Fruit fly (Drosophila melanogaster) Kc167 (cell line): ENCODE measurements around the gene CG13137.

Experiments used
- Sin3A ChIP-seq: fragments of >200 bp; optimal IDR thresholded peaks from 2 replicates; lab custom pipeline; 2018; ENCODE audit warnings: missing external identifiers
- h ChIP-seq: fragments of >200 bp; optimal IDR thresholded peaks from 3 replicates; lab custom pipeline; 2018; ENCODE audit warnings: missing external identifiers
- insv ChIP-seq: fragments of >200 bp; optimal IDR thresholded peaks from 3 replicates; lab custom pipeline; 2018; ENCODE audit warnings: missing external identifiers
- psq ChIP-seq: fragments of >200 bp; optimal IDR thresholded peaks from 2 replicates; lab custom pipeline; 2017; ENCODE audit warnings: missing external identifiers
- ttk ChIP-seq: sonication (Bioruptor generic); optimal IDR thresholded peaks from 2 replicates; lab custom pipeline; 2017; ENCODE audit warnings: missing external identifiers

DNA sequence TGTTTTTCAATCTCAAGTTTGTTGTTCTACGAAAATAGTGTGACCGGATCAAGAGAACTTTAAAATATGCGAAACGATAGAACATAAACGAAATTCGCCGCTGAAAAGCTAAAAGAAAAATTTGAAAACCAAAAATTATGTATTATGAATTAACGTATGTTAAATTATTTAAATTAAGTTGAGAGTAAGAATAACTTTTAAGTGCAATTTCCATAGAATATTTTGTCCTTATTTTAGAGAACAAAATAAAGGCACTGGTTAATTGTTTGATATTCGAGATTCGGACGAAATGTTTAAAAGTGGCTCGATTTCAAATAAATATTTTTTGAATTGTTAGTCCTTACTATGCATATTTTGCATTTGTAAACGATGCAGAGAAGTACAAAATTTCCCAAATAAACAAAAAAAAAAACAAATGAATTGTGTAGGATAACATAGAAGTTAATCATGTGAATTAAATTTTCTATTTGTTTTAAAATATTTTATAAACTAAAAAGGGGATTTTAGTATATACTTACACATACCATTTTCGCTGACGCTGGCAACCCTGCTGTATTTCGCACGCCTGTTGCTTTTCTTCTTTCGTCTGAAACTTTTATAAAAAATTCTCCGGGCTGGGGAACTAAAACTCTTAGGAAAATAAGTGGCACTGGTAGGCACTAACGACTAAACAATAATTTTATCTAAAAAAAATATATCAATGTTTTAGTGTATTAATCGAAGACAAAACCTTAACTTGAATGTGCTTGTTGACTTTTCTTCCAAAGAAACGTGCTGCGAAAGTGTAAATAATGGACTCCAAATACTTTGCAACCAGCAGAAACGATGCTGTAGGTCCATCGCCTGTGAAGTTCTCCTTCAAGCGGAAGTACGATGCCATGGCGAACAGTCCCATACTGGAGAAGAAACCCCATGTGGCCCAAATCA is 38.4 kb downstream of the CG13137 start, which contains the start of the genes CG5727 and ath:
- TF ChIP-seq psq (no peak), Sin3A (lab: Kevin White, UChicago) (no peak), insv (no peak), h (no peak), ttk (no peak)
